Worm (Caenorhabditis elegans) whole organism, young adult: ENCODE data around the gene trr-1.
A peak's percentile ranks its signal among the peaks of the same experiment; 100 is the strongest.

Experiments used
- B0019.2 ChIP-seq: fragments of 200-800 bp; sonication (Bioruptor generic); conservative IDR thresholded peaks from 2 replicates; pipeline ENCODE4 v1.3.6; 2022; ENCODE audit warnings: missing genetic modification reagents, missing genetic modification characterization, missing compliant biosample characterization
- B0261.1 ChIP-seq: sonication (generic microtip); optimal IDR thresholded peaks from 2 replicates; lab custom pipeline; 2016; ENCODE audit warnings: mild to moderate bottlenecking, missing genetic modification characterization, moderate library complexity, missing compliant biosample characterization
- B0336.3 ChIP-seq: fragments of 200-800 bp; sonication (Bioruptor generic); IDR thresholded peaks from 2 replicates; pipeline ENCODE4 v1.3.6; 2022; ENCODE audit warnings: missing genetic modification characterization, missing compliant biosample characterization
- C06A6.2 ChIP-seq: fragments of 200-800 bp; sonication (Bioruptor generic); conservative IDR thresholded peaks from 2 replicates; pipeline ENCODE4 v1.3.6; 2022; ENCODE audit warnings: missing genetic modification characterization, missing compliant biosample characterization
- C17E4.6 ChIP-seq: fragments of 200-800 bp; sonication (Bioruptor generic); IDR thresholded peaks from 2 replicates; pipeline ENCODE4 v1.3.6; 2022; ENCODE audit warnings: missing genetic modification reagents, missing genetic modification characterization, missing compliant biosample characterization
- F22D6.2 ChIP-seq: sonication (generic microtip); optimal IDR thresholded peaks from 2 replicates; lab custom pipeline; 2016; ENCODE audit warnings: mild to moderate bottlenecking, missing genetic modification characterization, missing compliant biosample characterization
- F23B12.7 ChIP-seq: sonication (generic microtip); optimal IDR thresholded peaks from 2 replicates; lab custom pipeline; 2017; ENCODE audit warnings: missing genetic modification characterization, mild to moderate bottlenecking, missing compliant biosample characterization, antibody characterized with exemption, moderate library complexity; ENCODE audit not compliant: insufficient read depth
- F37B4.10 ChIP-seq: fragments of 200-800 bp; sonication (Bioruptor generic); IDR thresholded peaks from 2 replicates; pipeline ENCODE4 v1.3.6; 2022; ENCODE audit warnings: missing genetic modification characterization, missing compliant biosample characterization
- F49E8.2 ChIP-seq: sonication (generic microtip); optimal IDR thresholded peaks from 3 replicates; lab custom pipeline; 2017; ENCODE audit warnings: missing genetic modification characterization, mild to moderate bottlenecking, missing compliant biosample characterization, antibody characterized with exemption, moderate library complexity; ENCODE audit not compliant: insufficient read depth
- F52B5.7 ChIP-seq: sonication (generic microtip); optimal IDR thresholded peaks from 2 replicates; lab custom pipeline; 2016; ENCODE audit warnings: mild to moderate bottlenecking, missing genetic modification characterization, missing compliant biosample characterization
- F55B11.4 ChIP-seq: sonication (generic microtip); optimal IDR thresholded peaks from 2 replicates; lab custom pipeline; 2016; ENCODE audit warnings: missing compliant biosample characterization, missing genetic modification characterization, borderline replicate concordance; ENCODE audit not compliant: insufficient read depth
- F57A8.1 ChIP-seq: fragments of 200-800 bp; sonication (Bioruptor generic); optimal IDR thresholded peaks from 2 replicates; lab custom pipeline; 2018; ENCODE audit warnings: mild to moderate bottlenecking, missing genetic modification characterization, moderate library complexity, missing compliant biosample characterization
- F57C9.4 ChIP-seq: sonication (generic microtip); optimal IDR thresholded peaks from 2 replicates; lab custom pipeline; 2017; ENCODE audit warnings: mild to moderate bottlenecking, missing genetic modification characterization, missing compliant biosample characterization
- K11D2.4 ChIP-seq: fragments of 200-800 bp; sonication (Bioruptor generic); IDR thresholded peaks from 2 replicates; pipeline ENCODE4 v1.3.6; 2022; ENCODE audit warnings: missing genetic modification reagents, missing genetic modification characterization, missing compliant biosample characterization
- K12H6.12 ChIP-seq: fragments of 200-800 bp; sonication (Bioruptor generic); optimal IDR thresholded peaks from 2 replicates; lab custom pipeline; 2018; ENCODE audit warnings: mild to moderate bottlenecking, missing genetic modification characterization, missing compliant biosample characterization
- T26A5.8 ChIP-seq: sonication (generic microtip); optimal IDR thresholded peaks from 2 replicates; lab custom pipeline; 2016; ENCODE audit warnings: missing genetic modification characterization, missing compliant biosample characterization
- Y53F4B.3 ChIP-seq: fragments of 200-800 bp; sonication (Bioruptor generic); IDR thresholded peaks from 2 replicates; pipeline ENCODE4 v1.3.6; 2022; ENCODE audit warnings: missing genetic modification reagents, missing genetic modification characterization, missing compliant biosample characterization
- Y95B8A.8 ChIP-seq: fragments of 200-800 bp; sonication (Bioruptor generic); IDR thresholded peaks from 2 replicates; pipeline ENCODE4 v1.3.6; 2022; ENCODE audit warnings: missing genetic modification reagents, missing genetic modification characterization, missing compliant biosample characterization
- akir-1 ChIP-seq: fragments of 200-800 bp; sonication (Bioruptor generic); optimal IDR thresholded peaks from 2 replicates; lab custom pipeline; 2018; ENCODE audit warnings: mild to moderate bottlenecking, missing genetic modification characterization, moderate library complexity, missing compliant biosample characterization
- aptf-2 ChIP-seq: fragments of 200-800 bp; sonication (Bioruptor generic); conservative IDR thresholded peaks from 2 replicates; pipeline ENCODE4 v1.3.6; 2022; ENCODE audit warnings: missing genetic modification reagents, missing genetic modification characterization, missing compliant biosample characterization
- aptf-3 ChIP-seq: fragments of 200-800 bp; sonication (Bioruptor generic); IDR thresholded peaks from 2 replicates; pipeline ENCODE4 v1.3.6; 2022; ENCODE audit warnings: missing genetic modification characterization, missing compliant biosample characterization
- attf-6 ChIP-seq: fragments of 200-800 bp; sonication (Bioruptor generic); IDR thresholded peaks from 2 replicates; pipeline ENCODE4 v1.3.6; 2022; ENCODE audit warnings: missing genetic modification reagents, missing genetic modification characterization, missing compliant biosample characterization
- bed-1 ChIP-seq: fragments of 200-800 bp; sonication (Bioruptor generic); IDR thresholded peaks from 2 replicates; pipeline ENCODE4 v1.3.6; 2022; ENCODE audit warnings: missing genetic modification reagents, missing genetic modification characterization, missing compliant biosample characterization
- bed-2 ChIP-seq: fragments of 200-800 bp; sonication (Bioruptor generic); IDR thresholded peaks from 2 replicates; pipeline ENCODE4 v1.3.6; 2022; ENCODE audit warnings: missing genetic modification reagents, missing genetic modification characterization, missing compliant biosample characterization
- ccch-3 ChIP-seq: fragments of 200-800 bp; sonication (Bioruptor generic); optimal IDR thresholded peaks from 2 replicates; lab custom pipeline; 2018; ENCODE audit warnings: mild to moderate bottlenecking, missing genetic modification characterization, missing compliant biosample characterization
- ceh-58 ChIP-seq: fragments of 200-800 bp; sonication (Bioruptor generic); IDR thresholded peaks from 2 replicates; pipeline ENCODE4 v1.3.6; 2022; ENCODE audit warnings: missing genetic modification characterization, missing compliant biosample characterization
- die-1 ChIP-seq: sonication (generic microtip); optimal IDR thresholded peaks from 2 replicates; lab custom pipeline; 2016; ENCODE audit warnings: missing genotype, mild to moderate bottlenecking, missing genetic modification characterization, missing compliant biosample characterization
- dox-1 ChIP-seq: fragments of 200-800 bp; sonication (Bioruptor generic); IDR thresholded peaks from 2 replicates; pipeline ENCODE4 v1.3.6; 2022; ENCODE audit warnings: missing genetic modification reagents, missing genetic modification characterization, missing compliant biosample characterization
- fkh-3 ChIP-seq: sonication (generic microtip); optimal IDR thresholded peaks from 2 replicates; lab custom pipeline; 2016; ENCODE audit warnings: mild to moderate bottlenecking, missing genetic modification characterization, missing compliant biosample characterization
- gei-17 ChIP-seq: fragments of 200-800 bp; sonication (Bioruptor generic); optimal IDR thresholded peaks from 2 replicates; lab custom pipeline; 2018; ENCODE audit warnings: mild to moderate bottlenecking, missing genetic modification characterization, missing compliant biosample characterization
- him-1 ChIP-seq: sonication (generic microtip); optimal IDR thresholded peaks from 2 replicates; lab custom pipeline; 2016; ENCODE audit warnings: missing genotype, missing genetic modification reagents, missing genetic modification characterization, missing compliant biosample characterization
- hmg-1.2 ChIP-seq: fragments of 200-800 bp; sonication (Bioruptor generic); IDR thresholded peaks from 2 replicates; pipeline ENCODE4 v1.3.6; 2022; ENCODE audit warnings: missing genetic modification reagents, missing genetic modification characterization, missing compliant biosample characterization
- lag-1 ChIP-seq: fragments of 200-800 bp; sonication (Bioruptor generic); IDR thresholded peaks from 2 replicates; pipeline ENCODE4 v1.3.6; 2022; ENCODE audit warnings: missing genetic modification reagents, missing genetic modification characterization, missing compliant biosample characterization
- let-607 ChIP-seq, 2 experiments: fragments of 200-800 bp in 1 of 2; sonication (Bioruptor generic) in 1 of 2; sonication (generic microtip) in 1 of 2; optimal IDR thresholded peaks; 2 replicates each; lab custom pipeline; 2016 to 2018; ENCODE audit warnings: mild to moderate bottlenecking in 2 of 2, missing compliant biosample characterization in 2 of 2, missing genetic modification characterization in 2 of 2, moderate library complexity in 2 of 2, missing genotype in 1 of 2
- lin-40 ChIP-seq: sonication (generic microtip); optimal IDR thresholded peaks from 2 replicates; lab custom pipeline; 2016; ENCODE audit warnings: missing genetic modification characterization, mild to moderate bottlenecking, missing compliant biosample characterization, missing genotype, missing genetic modification reagents
- lir-1 ChIP-seq: fragments of 200-800 bp; sonication (Bioruptor generic); conservative IDR thresholded peaks from 2 replicates; pipeline ENCODE4 v1.3.6; 2022; ENCODE audit warnings: missing genetic modification reagents, missing genetic modification characterization, missing compliant biosample characterization
- mcd-1 ChIP-seq: fragments of 200-800 bp; sonication (Bioruptor generic); IDR thresholded peaks from 2 replicates; pipeline ENCODE4 v1.3.6; 2022; ENCODE audit warnings: missing genetic modification reagents, missing genetic modification characterization, missing compliant biosample characterization
- mes-4 ChIP-seq: sonication (generic microtip); optimal IDR thresholded peaks from 2 replicates; lab custom pipeline; 2016; ENCODE audit warnings: missing genotype, missing genetic modification characterization, missing compliant biosample characterization
- nfya-2 ChIP-seq: fragments of 200-800 bp; sonication (Bioruptor generic); IDR thresholded peaks from 2 replicates; pipeline ENCODE4 v1.3.6; 2022; ENCODE audit warnings: missing genetic modification reagents, missing genetic modification characterization, missing compliant biosample characterization
- nfyb-1 ChIP-seq: fragments of 200-800 bp; sonication (Bioruptor generic); IDR thresholded peaks from 2 replicates; pipeline ENCODE4 v1.3.6; 2022; ENCODE audit warnings: missing genetic modification reagents, missing genetic modification characterization, missing compliant biosample characterization
- nhr-120 ChIP-seq: fragments of 200-800 bp; sonication (Bioruptor generic); IDR thresholded peaks from 2 replicates; pipeline ENCODE4 v1.3.6; 2022; ENCODE audit warnings: missing genetic modification characterization, missing compliant biosample characterization
- repo-1 ChIP-seq: sonication (generic microtip); optimal IDR thresholded peaks from 2 replicates; lab custom pipeline; 2017; ENCODE audit warnings: mild to moderate bottlenecking, missing genetic modification characterization, missing compliant biosample characterization
- sea-2 ChIP-seq: fragments of 200-800 bp; sonication (Bioruptor generic); IDR thresholded peaks from 2 replicates; pipeline ENCODE4 v1.3.6; 2022; ENCODE audit warnings: missing genetic modification characterization, missing compliant biosample characterization
- snpc-4 ChIP-seq, 5 experiments: fragments of 150-350 bp in 1 of 5; sonication (generic microtip) in 4 of 5; optimal IDR thresholded peaks; 2 replicates each; lab custom pipeline; 2014 to 2018; ENCODE audit warnings: missing genetic modification characterization in 5 of 5, missing biosample characterization in 3 of 5, antibody characterized with exemption in 2 of 5, mild to moderate bottlenecking in 2 of 5, missing compliant biosample characterization in 2 of 5, missing genotype in 2 of 5, moderate library complexity in 2 of 5, missing genetic modification reagents in 1 of 5
- xnd-1 ChIP-seq: sonication (generic microtip); optimal IDR thresholded peaks from 2 replicates; lab custom pipeline; 2016; ENCODE audit warnings: missing genotype, missing genetic modification reagents, missing genetic modification characterization, missing compliant biosample characterization
- ztf-18 ChIP-seq: sonication (generic microtip); optimal IDR thresholded peaks from 2 replicates; lab custom pipeline; 2016; ENCODE audit warnings: missing genotype, mild to moderate bottlenecking, missing genetic modification characterization, missing compliant biosample characterization
- ztf-26 ChIP-seq: sonication (generic microtip); optimal IDR thresholded peaks from 2 replicates; lab custom pipeline; 2017; ENCODE audit warnings: missing genetic modification characterization, missing compliant biosample characterization

The trr-1 gene

DNA sequence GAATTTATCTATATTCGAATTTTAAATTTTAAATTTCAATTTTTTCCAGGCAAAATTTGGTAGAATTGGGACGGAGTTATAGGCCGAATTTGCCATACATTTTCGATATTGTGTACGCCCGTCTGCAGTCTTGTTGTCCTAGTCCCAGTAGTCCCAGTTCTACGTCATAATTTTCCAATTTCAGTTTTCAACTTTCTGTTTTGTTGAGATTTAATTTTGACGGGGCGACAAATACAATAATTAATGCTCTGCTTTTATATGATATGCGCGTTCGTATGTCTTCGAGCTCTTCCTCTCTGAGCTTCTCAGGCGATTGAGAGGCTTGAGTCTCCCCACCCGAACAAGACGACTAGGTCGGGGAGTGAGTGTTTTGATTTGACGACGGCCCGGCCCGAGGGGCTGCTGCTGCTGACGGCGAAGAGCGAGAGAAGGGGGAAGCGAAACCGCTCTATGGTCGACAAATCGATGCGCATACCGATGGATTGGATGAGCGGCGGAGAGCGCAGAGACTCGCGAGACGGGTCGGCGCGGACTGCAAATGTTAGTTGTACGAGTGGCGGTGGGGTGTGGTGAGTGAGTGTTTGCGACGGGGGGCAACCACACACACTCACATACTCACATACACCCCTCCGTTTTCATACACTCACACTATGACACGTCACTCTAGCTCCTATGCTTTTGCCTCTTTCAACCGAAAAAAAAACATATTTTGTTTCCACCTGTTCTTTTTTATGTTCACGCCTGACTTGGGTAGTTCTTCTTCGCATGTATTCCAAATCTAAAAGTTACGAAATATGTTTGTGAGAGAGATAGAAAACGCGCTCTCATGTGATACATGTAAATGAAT is 40.8 kb downstream of the trr-1 start (continued):
- TF ChIP-seq B0336.3 (GFP tag; lab: Robert Waterston, UW) (no peak), F57C9.4 (tag; lab: Kevin White, UChicago) (no peak), let-607 (tag; optimal IDR thresholded peaks at IDR 0.05; lab: Kevin White, UChicago) (peak; percentile 91 to 92), xnd-1 (tag; lab: Kevin White, UChicago) (no peak), C17E4.6 (GFP tag; lab: Robert Waterston, UW) (no peak), K12H6.12 (peak; percentile 81), repo-1 (tag; lab: Kevin White, UChicago) (no peak), sea-2 (GFP tag; lab: Robert Waterston, UW) (no peak), ztf-26 (tag; lab: Kevin White, UChicago) (peak; percentile 72), K11D2.4 (GFP tag; lab: Robert Waterston, UW) (peak; percentile 55), mcd-1 (GFP tag; lab: Robert Waterston, UW) (peak; percentile 76), T26A5.8 (no peak), Y53F4B.3 (GFP tag; lab: Robert Waterston, UW) (no peak), F52B5.7 (tag; lab: Kevin White, UChicago) (peak; percentile 41), hmg-1.2 (peak; percentile 67), ccch-3 (GFP tag; lab: Kevin White, UChicago) (no peak), lin-40 (peak; percentile 35), F22D6.2 (tag; lab: Kevin White, UChicago) (no peak), lir-1 (GFP tag; lab: Robert Waterston, UW) (peak; percentile 4; the same call in 1 of the 2 replicates), F23B12.7 (no peak), F57A8.1 (GFP tag; lab: Kevin White, UChicago) (no peak), die-1 (tag; lab: Kevin White, UChicago) (peak; percentile 53), C06A6.2 (GFP tag; lab: Robert Waterston, UW) (0 out of 2 replicates have a peak, but pooled peaks have one; percentile 13), nhr-120 (GFP tag; lab: Robert Waterston, UW) (0 out of 2 replicates have a peak, but pooled peaks have one; percentile 4), fkh-3 (no peak), mes-4 (tag; lab: Kevin White, UChicago) (no peak), attf-6 (GFP tag; lab: Robert Waterston, UW) (no peak), akir-1 (GFP tag; lab: Kevin White, UChicago) (no peak), B0019.2 (GFP tag; lab: Robert Waterston, UW) (no peak), bed-1 (GFP tag; lab: Robert Waterston, UW) (no peak), aptf-2 (GFP tag; lab: Robert Waterston, UW) (no peak), F37B4.10 (GFP tag; lab: Robert Waterston, UW) (no peak), gei-17 (GFP tag; lab: Kevin White, UChicago) (no peak), ceh-58 (GFP tag; lab: Robert Waterston, UW) (no peak), ztf-18 (tag; lab: Kevin White, UChicago) (peak; percentile 39), him-1 (tag; lab: Kevin White, UChicago) (no peak), nfya-2 (no peak), dox-1 (GFP tag; lab: Robert Waterston, UW) (peak; percentile 80), lag-1 (GFP tag; lab: Robert Waterston, UW) (no peak), snpc-4 (GFP tag; optimal IDR thresholded peaks at IDR 0.05; lab: Kevin White, UChicago) (no peak), snpc-4 (tag; optimal IDR thresholded peaks at IDR 0.05; lab: Kevin White, UChicago) (peak; percentile 8 to 49 (median 27)), bed-2 (GFP tag; lab: Robert Waterston, UW) (0 out of 2 replicates have a peak, but pooled peaks have one; percentile 57), nfyb-1 (GFP tag; lab: Robert Waterston, UW) (peak; percentile 82), Y95B8A.8 (GFP tag; lab: Robert Waterston, UW) (no peak), F55B11.4 (tag; lab: Kevin White, UChicago) (no peak), B0261.1 (no peak), aptf-3 (no peak), F49E8.2 (tag; lab: Kevin White, UChicago) (no peak)
